Worm (Caenorhabditis elegans) whole organism, L1 larva: Measurements from ENCODE around the gene fbxb-9.

Source experiments
- C16A3.4 ChIP-seq: fragments of 150-350 bp; optimal IDR thresholded peaks from 2 replicates; lab custom pipeline; 2014; ENCODE audit warnings: missing biosample characterization, missing genetic modification characterization
- C34B4.2 ChIP-seq: sonication (generic microtip); optimal IDR thresholded peaks from 2 replicates; lab custom pipeline; 2017; ENCODE audit warnings: mild to moderate bottlenecking, missing genetic modification characterization, missing compliant biosample characterization
- F16B12.6 ChIP-seq: fragments of 150-350 bp; optimal IDR thresholded peaks from 2 replicates; lab custom pipeline; 2014; ENCODE audit warnings: missing biosample characterization, missing genetic modification characterization
- aha-1 ChIP-seq: fragments of 150-350 bp; optimal IDR thresholded peaks from 2 replicates; lab custom pipeline; 2014; ENCODE audit warnings: missing biosample characterization, missing genetic modification characterization
- alr-1 ChIP-seq: fragments of 200-800 bp; sonication (Bioruptor generic); optimal IDR thresholded peaks from 2 replicates; lab custom pipeline; 2018; ENCODE audit warnings: borderline replicate concordance, mild to moderate bottlenecking, missing genetic modification characterization, missing compliant biosample characterization
- ceh-63 ChIP-seq: fragments of 200-800 bp; sonication (Bioruptor generic); optimal IDR thresholded peaks from 2 replicates; lab custom pipeline; 2018; ENCODE audit warnings: mild to moderate bottlenecking, missing genetic modification characterization, missing compliant biosample characterization
- ceh-8 ChIP-seq: fragments of 200-800 bp; sonication (Bioruptor generic); optimal IDR thresholded peaks from 2 replicates; lab custom pipeline; 2018; ENCODE audit warnings: mild to moderate bottlenecking, missing genetic modification characterization, moderate library complexity, missing compliant biosample characterization
- ceh-82 ChIP-seq, 3 experiments: fragments of 150-350 bp in 1 of 3; sonication (generic microtip) in 2 of 3; optimal IDR thresholded peaks; 2 replicates each; lab custom pipeline; 2014 to 2017; ENCODE audit warnings: missing biosample characterization in 3 of 3, missing genetic modification characterization in 3 of 3
- ceh-90 ChIP-seq: sonication (generic microtip); optimal IDR thresholded peaks from 2 replicates; lab custom pipeline; 2016; ENCODE audit warnings: missing genetic modification characterization, missing compliant biosample characterization
- ces-1 ChIP-seq: fragments of 150-350 bp; optimal IDR thresholded peaks from 2 replicates; lab custom pipeline; 2014; ENCODE audit warnings: missing biosample characterization, missing genetic modification reagents, missing genetic modification characterization
- dpl-1 ChIP-seq, 3 experiments: fragments of 150-350 bp in 2 of 3; sonication (generic microtip) in 1 of 3; optimal IDR thresholded peaks; 2 replicates each; lab custom pipeline; 2014 to 2017; ENCODE audit warnings: missing biosample characterization in 3 of 3, missing genetic modification characterization in 3 of 3, missing genetic modification reagents in 3 of 3
- dsc-1 ChIP-seq: sonication (generic microtip); optimal IDR thresholded peaks from 2 replicates; lab custom pipeline; 2016; ENCODE audit warnings: mild to moderate bottlenecking, missing genetic modification characterization, missing compliant biosample characterization
- efl-1 ChIP-seq, 4 experiments: fragments of 150-350 bp; optimal IDR thresholded peaks in 3 of 4; peaks in 1 of 4; 1 replicate in 1 of 4; 2 replicates in 3 of 4; lab custom pipeline; 2014; ENCODE audit warnings: missing biosample characterization in 2 of 4, missing genetic modification characterization in 2 of 4, missing genetic modification reagents in 2 of 4
- egl-13 ChIP-seq: sonication (generic microtip); optimal IDR thresholded peaks from 2 replicates; lab custom pipeline; 2016; ENCODE audit warnings: missing genotype, missing genetic modification reagents, missing genetic modification characterization, missing compliant biosample characterization
- egl-27 ChIP-seq, 2 experiments: fragments of 150-350 bp in 1 of 2; sonication (generic microtip); optimal IDR thresholded peaks; 3 replicates each; lab custom pipeline; 2017 to 2018; ENCODE audit warnings: missing biosample characterization in 2 of 2, missing genetic modification characterization in 2 of 2, missing genetic modification reagents in 2 of 2
- elt-2 ChIP-seq: sonication (generic microtip); optimal IDR thresholded peaks from 2 replicates; lab custom pipeline; 2016; ENCODE audit warnings: missing genetic modification characterization, mild to moderate bottlenecking, inconsistent platforms, missing compliant biosample characterization, missing genetic modification reagents
- elt-3 ChIP-seq, 6 experiments: fragments of 150-350 bp in 1 of 6; sonication (generic microtip); optimal IDR thresholded peaks; 2 replicates each; lab custom pipeline; 2017 to 2018; ENCODE audit warnings: missing biosample characterization in 6 of 6, missing genetic modification characterization in 6 of 6, inconsistent platforms in 1 of 6
- fkh-8 ChIP-seq: sonication (generic microtip); optimal IDR thresholded peaks from 2 replicates; lab custom pipeline; 2016; ENCODE audit warnings: mild to moderate bottlenecking, missing genetic modification characterization, missing compliant biosample characterization
- fos-1 ChIP-seq: fragments of 150-350 bp; optimal IDR thresholded peaks from 2 replicates; lab custom pipeline; 2014; ENCODE audit warnings: missing biosample characterization, missing genetic modification characterization
- irx-1 ChIP-seq: sonication (generic microtip); optimal IDR thresholded peaks from 2 replicates; lab custom pipeline; 2016; ENCODE audit warnings: missing genetic modification characterization, missing compliant biosample characterization
- lin-15B ChIP-seq: fragments of 150-350 bp; sonication (generic microtip); optimal IDR thresholded peaks from 3 replicates; lab custom pipeline; 2014; ENCODE audit warnings: missing biosample characterization, missing genetic modification characterization
- lin-35 ChIP-seq, 2 experiments: fragments of 150-350 bp; optimal IDR thresholded peaks; 2 replicates each; lab custom pipeline; 2014; ENCODE audit warnings: missing biosample characterization in 2 of 2, missing genetic modification characterization in 2 of 2, missing genetic modification reagents in 2 of 2
- lir-3 ChIP-seq: sonication (generic microtip); optimal IDR thresholded peaks from 2 replicates; lab custom pipeline; 2016; ENCODE audit warnings: mild to moderate bottlenecking, missing genetic modification characterization, moderate library complexity, missing compliant biosample characterization; ENCODE audit not compliant: poor library complexity
- mab-9 ChIP-seq: fragments of 200-800 bp; sonication (Bioruptor generic); IDR thresholded peaks from 2 replicates; pipeline ENCODE4 v1.3.6; 2022; ENCODE audit warnings: missing genetic modification reagents, missing genetic modification characterization, missing compliant biosample characterization
- mef-2 ChIP-seq: fragments of 150-350 bp; optimal IDR thresholded peaks from 2 replicates; lab custom pipeline; 2014; ENCODE audit warnings: missing biosample characterization, missing genetic modification characterization
- nhr-12 ChIP-seq: sonication (generic microtip); optimal IDR thresholded peaks from 2 replicates; lab custom pipeline; 2017; ENCODE audit warnings: missing biosample characterization, missing genetic modification characterization
- nhr-19 ChIP-seq: fragments of 200-800 bp; sonication (Bioruptor generic); conservative IDR thresholded peaks from 2 replicates; pipeline ENCODE4 v1.3.6; 2022; ENCODE audit warnings: missing genetic modification characterization, missing compliant biosample characterization
- nhr-237 ChIP-seq: fragments of 150-350 bp; optimal IDR thresholded peaks from 2 replicates; lab custom pipeline; 2014; ENCODE audit warnings: missing biosample characterization, missing genetic modification characterization
- nhr-28 ChIP-seq: fragments of 150-350 bp; optimal IDR thresholded peaks from 2 replicates; lab custom pipeline; 2014; ENCODE audit warnings: missing biosample characterization, missing genetic modification characterization
- nhr-71 ChIP-seq: sonication (generic microtip); optimal IDR thresholded peaks from 2 replicates; lab custom pipeline; 2016; ENCODE audit warnings: mild to moderate bottlenecking, missing genetic modification characterization, moderate library complexity, missing compliant biosample characterization
- nhr-84 ChIP-seq: sonication (generic microtip); optimal IDR thresholded peaks from 2 replicates; lab custom pipeline; 2017; ENCODE audit warnings: missing biosample characterization, missing genetic modification characterization
- nhr-85 ChIP-seq: sonication (generic microtip); peaks from one replicate; lab custom pipeline; 2016; ENCODE audit warnings: missing genetic modification characterization, inconsistent platforms, missing compliant biosample characterization
- nhr-90 ChIP-seq: sonication (generic microtip); optimal IDR thresholded peaks from 2 replicates; lab custom pipeline; 2016; ENCODE audit warnings: mild to moderate bottlenecking, missing genetic modification characterization, missing compliant biosample characterization; ENCODE audit not compliant: poor library complexity
- pag-3 ChIP-seq: sonication (generic microtip); optimal IDR thresholded peaks from 2 replicates; lab custom pipeline; 2017; ENCODE audit warnings: missing genetic modification characterization, mild to moderate bottlenecking, missing compliant biosample characterization, antibody characterized with exemption, borderline replicate concordance; ENCODE audit not compliant: insufficient read depth
- rnt-1 ChIP-seq: sonication (generic microtip); optimal IDR thresholded peaks from 2 replicates; lab custom pipeline; 2016; ENCODE audit warnings: mild to moderate bottlenecking, missing genetic modification characterization, moderate library complexity, missing compliant biosample characterization
- skn-1 ChIP-seq: fragments of 150-350 bp; optimal IDR thresholded peaks from 2 replicates; lab custom pipeline; 2014; ENCODE audit warnings: missing biosample characterization, missing genetic modification characterization
- snu-23 ChIP-seq: sonication (generic microtip); optimal IDR thresholded peaks from 2 replicates; lab custom pipeline; 2016; ENCODE audit warnings: missing genetic modification characterization, missing compliant biosample characterization
- sox-4 ChIP-seq: sonication (generic microtip); optimal IDR thresholded peaks from 2 replicates; lab custom pipeline; 2016; ENCODE audit warnings: missing genetic modification characterization, missing compliant biosample characterization
- sptf-1 ChIP-seq: fragments of 150-350 bp; optimal IDR thresholded peaks from 2 replicates; lab custom pipeline; 2014; ENCODE audit warnings: missing biosample characterization, missing genetic modification characterization
- swsn-7 ChIP-seq: sonication (generic microtip); optimal IDR thresholded peaks from 2 replicates; lab custom pipeline; 2016; ENCODE audit warnings: missing genetic modification characterization, missing compliant biosample characterization
- unc-130 ChIP-seq: fragments of 150-350 bp; optimal IDR thresholded peaks from 2 replicates; lab custom pipeline; 2017; ENCODE audit warnings: missing biosample characterization, missing genetic modification characterization, inconsistent platforms
- unc-30 ChIP-seq: sonication (generic microtip); optimal IDR thresholded peaks from 2 replicates; lab custom pipeline; 2017; ENCODE audit warnings: missing biosample characterization, missing genetic modification characterization
- unc-62 ChIP-seq: fragments of 150-350 bp; optimal IDR thresholded peaks from 2 replicates; lab custom pipeline; 2014; ENCODE audit warnings: missing biosample characterization, missing genetic modification reagents, missing genetic modification characterization
- unc-98 ChIP-seq: fragments of 200-800 bp; sonication (Bioruptor generic); IDR thresholded peaks from 2 replicates; pipeline ENCODE4 v1.3.6; 2022; ENCODE audit warnings: missing genetic modification characterization, missing compliant biosample characterization
- vab-15 ChIP-seq: sonication (generic microtip); optimal IDR thresholded peaks from 2 replicates; lab custom pipeline; 2017; ENCODE audit warnings: missing genotype, mild to moderate bottlenecking, missing genetic modification characterization, missing compliant biosample characterization
- xbp-1 ChIP-seq: sonication (generic microtip); optimal IDR thresholded peaks from 2 replicates; lab custom pipeline; 2016; ENCODE audit warnings: missing genetic modification characterization, missing compliant biosample characterization
- zag-1 ChIP-seq: fragments of 150-350 bp; optimal IDR thresholded peaks from 2 replicates; lab custom pipeline; 2014; ENCODE audit warnings: missing biosample characterization, missing genetic modification characterization
- zip-4 ChIP-seq: fragments of 200-800 bp; sonication (Bioruptor generic); optimal IDR thresholded peaks from 2 replicates; lab custom pipeline; 2018; ENCODE audit warnings: mild to moderate bottlenecking, missing genetic modification characterization, moderate library complexity, missing compliant biosample characterization
- ztf-4 ChIP-seq: fragments of 150-350 bp; optimal IDR thresholded peaks from 2 replicates; lab custom pipeline; 2014; ENCODE audit warnings: missing biosample characterization, missing genetic modification characterization

fbxb-9 gene

DNA sequence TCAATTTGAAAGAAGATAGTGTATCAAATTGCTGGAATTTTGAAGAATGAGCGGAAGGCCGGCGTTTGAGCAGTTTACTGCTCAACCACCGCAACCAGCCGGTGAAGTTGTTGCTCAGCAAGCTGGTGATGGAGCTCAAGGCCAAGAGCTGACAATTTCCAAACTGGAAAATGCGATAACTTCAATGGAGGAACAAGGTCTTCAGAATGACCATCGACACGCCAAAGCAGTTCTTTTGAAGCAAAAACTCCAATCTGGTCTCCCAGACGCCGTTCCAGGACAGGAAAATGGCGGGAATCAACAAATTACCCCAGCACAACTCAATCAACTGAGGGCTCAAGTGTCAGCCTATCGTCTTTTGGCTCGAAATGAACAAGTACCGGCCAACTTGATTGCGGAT is 36.3 kb downstream of the fbxb-9 start:
- TF ChIP-seq xbp-1 (tag; lab: Kevin White, UChicago) (no peak), zag-1 (tag; lab: Kevin White, UChicago) (no peak), nhr-84 (tag; lab: Kevin White, UChicago) (no peak), skn-1 (tag; lab: Kevin White, UChicago) (no peak), elt-3 (tag; optimal IDR thresholded peaks at IDR 0.05; lab: Kevin White, UChicago) (no peak), unc-98 (GFP tag; lab: Robert Waterston, UW) (no peak), C16A3.4 (no peak), ces-1 (no peak)

DNA sequence TGAATTAATAATTGTTTCAGACTA is 36.5 kb downstream of the fbxb-9 start, which contains the start of gene swsn-4:
Gene swsn-4, plus strand, starts transcription at position 21 of the 24 bp plus-strand sequence.
- TF ChIP-seq lir-3 = no peak
- TF ChIP-seq snu-23 (GFP tag; lab: Kevin White, UChicago) = no peak
- no peak for TF ChIP-seq unc-98 (GFP tag; lab: Robert Waterston, UW)
- TF ChIP-seq nhr-84 (tag; lab: Kevin White, UChicago) = no peak
- no peak for TF ChIP-seq ceh-8

DNA sequence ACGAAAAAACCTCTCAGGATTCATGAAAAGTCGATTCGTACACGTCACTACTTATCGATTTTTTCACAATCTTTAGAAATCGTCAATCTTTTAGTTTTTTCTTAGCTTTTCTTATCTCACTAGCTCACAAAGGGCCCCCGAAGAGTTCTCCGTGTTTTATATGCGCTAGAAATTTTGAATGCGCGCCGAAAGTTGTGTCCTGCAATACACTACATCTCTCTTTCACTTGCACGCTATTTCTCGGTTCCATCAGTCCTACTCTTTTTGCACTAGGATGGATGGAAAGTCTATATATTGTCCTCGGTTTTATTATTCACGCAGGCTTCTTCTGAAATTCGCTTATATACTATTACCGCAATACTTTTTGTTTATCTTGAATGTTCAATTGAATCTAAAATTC is 36.7 kb downstream of the fbxb-9 start:
- TF ChIP-seq ceh-82 (tag; optimal IDR thresholded peaks at IDR 0.05; lab: Kevin White, UChicago) = peak in 1 of 3 experiments; percentile 22
- no peak for TF ChIP-seq unc-30
- no peak for TF ChIP-seq egl-13
- no peak for TF ChIP-seq irx-1 (tag; lab: Kevin White, UChicago)
- TF ChIP-seq lin-35 (GFP tag; optimal IDR thresholded peaks at IDR 0.05; lab: Kevin White, UChicago) = peak; percentile 82 to 91
- no peak for TF ChIP-seq fos-1 (tag; lab: Kevin White, UChicago)
- no peak for TF ChIP-seq nhr-12 (tag; lab: Kevin White, UChicago)
- no peak for TF ChIP-seq sptf-1 (tag; lab: Kevin White, UChicago)
- no peak for TF ChIP-seq vab-15 (tag; lab: Kevin White, UChicago)
- TF ChIP-seq nhr-71 (tag; lab: Kevin White, UChicago) = peak; percentile 31
- TF ChIP-seq nhr-237 = no peak
- no peak for TF ChIP-seq mab-9 (GFP tag; lab: Robert Waterston, UW)
- TF ChIP-seq dpl-1 (GFP tag; optimal IDR thresholded peaks at IDR 0.05; lab: Kevin White, UChicago) = peak; percentile 75 to 85 (median 76)
- TF ChIP-seq skn-1 (tag; lab: Kevin White, UChicago) = no peak
- TF ChIP-seq nhr-90 = no peak
- no peak for TF ChIP-seq pag-3
- TF ChIP-seq C34B4.2 (tag; lab: Kevin White, UChicago) = no peak
- no peak for TF ChIP-seq elt-2 (tag; lab: Kevin White, UChicago)
- TF ChIP-seq lin-15B (tag; lab: Kevin White, UChicago) = no peak
- peak; percentile 27 for TF ChIP-seq dsc-1 (tag; lab: Kevin White, UChicago)
- no peak for TF ChIP-seq ceh-63 (GFP tag; lab: Kevin White, UChicago)
- TF ChIP-seq rnt-1 (tag; lab: Kevin White, UChicago) = peak; percentile 9
- TF ChIP-seq elt-3 (tag; optimal IDR thresholded peaks at IDR 0.05; lab: Kevin White, UChicago) = no peak
- no peak for TF ChIP-seq aha-1 (tag; lab: Kevin White, UChicago)
- peak; percentile 25 for TF ChIP-seq snu-23 (GFP tag; lab: Kevin White, UChicago)
- TF ChIP-seq zip-4 (GFP tag; lab: Kevin White, UChicago) = no peak
- no peak for TF ChIP-seq fkh-8 (tag; lab: Kevin White, UChicago)
- TF ChIP-seq ceh-8 = no peak
- TF ChIP-seq nhr-28 (tag; lab: Kevin White, UChicago) = no peak
- peak; percentile 75 for TF ChIP-seq nhr-85 (tag; lab: Kevin White, UChicago)
- peak; percentile 54 for TF ChIP-seq xbp-1 (tag; lab: Kevin White, UChicago)
- TF ChIP-seq efl-1 (optimal IDR thresholded peaks at IDR 0.05; lab: Kevin White, UChicago) = peak in 1 of 2 experiments; percentile 77
- TF ChIP-seq efl-1 (GFP tag; optimal IDR thresholded peaks at IDR 0.05 in 1 of 2; lab: Kevin White, UChicago) = peak; percentile 86 to 98
- no peak for TF ChIP-seq alr-1 (tag; lab: Kevin White, UChicago)
- no peak for TF ChIP-seq swsn-7
- TF ChIP-seq F16B12.6 (tag; lab: Kevin White, UChicago) = no peak
- TF ChIP-seq nhr-19 (GFP tag; lab: Robert Waterston, UW) = no peak
- TF ChIP-seq mef-2 (tag; lab: Kevin White, UChicago) = no peak
- no peak for TF ChIP-seq egl-27 (tag; optimal IDR thresholded peaks at IDR 0.05; lab: Kevin White, UChicago)
- TF ChIP-seq unc-98 (GFP tag; lab: Robert Waterston, UW) = no peak
- no peak for TF ChIP-seq sox-4 (tag; lab: Kevin White, UChicago)
- no peak for TF ChIP-seq unc-62
- TF ChIP-seq ztf-4 (tag; lab: Kevin White, UChicago) = no peak
- TF ChIP-seq ceh-90 = no peak
- TF ChIP-seq unc-130 (tag; lab: Kevin White, UChicago) = no peak
